Worm (Caenorhabditis elegans): ENCODE results near the gene gba-3.

Gene gba-3

DNA sequence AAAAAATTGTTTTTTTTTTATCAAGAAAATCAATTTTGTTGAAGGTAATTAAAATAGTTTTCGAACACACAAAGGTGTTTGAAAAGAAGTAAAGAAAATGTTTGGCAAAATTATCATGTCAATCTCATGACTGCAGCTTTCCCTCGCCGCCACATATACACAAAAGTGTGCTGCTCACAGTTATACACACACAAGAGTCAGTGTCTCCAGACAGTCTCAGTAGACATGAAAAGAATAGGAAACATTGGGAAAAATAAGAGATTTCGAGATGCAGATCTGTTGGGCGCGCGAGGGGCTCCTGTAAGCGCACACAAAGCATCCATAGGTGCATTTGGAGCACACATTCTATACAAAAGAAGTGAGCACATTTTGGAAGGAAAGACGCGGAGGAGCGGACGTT is 24.8 kb upstream of the gba-3 start:
- TF ChIP-seq nhr-25 (tag; optimal IDR thresholded peaks at IDR 0.05) (no peak), R02D3.7 (tag; optimal IDR thresholded peaks at IDR 0.05) (no peak), F13H6.1 (tag; optimal IDR thresholded peaks at IDR 0.05) (peak; percentile 32), nhr-6 (tag; optimal IDR thresholded peaks at IDR 0.05) (no peak), sma-3 (GFP tag; optimal IDR thresholded peaks at IDR 0.05) (no peak), skn-1 (tag; optimal IDR thresholded peaks at IDR 0.05) (no peak)

DNA sequence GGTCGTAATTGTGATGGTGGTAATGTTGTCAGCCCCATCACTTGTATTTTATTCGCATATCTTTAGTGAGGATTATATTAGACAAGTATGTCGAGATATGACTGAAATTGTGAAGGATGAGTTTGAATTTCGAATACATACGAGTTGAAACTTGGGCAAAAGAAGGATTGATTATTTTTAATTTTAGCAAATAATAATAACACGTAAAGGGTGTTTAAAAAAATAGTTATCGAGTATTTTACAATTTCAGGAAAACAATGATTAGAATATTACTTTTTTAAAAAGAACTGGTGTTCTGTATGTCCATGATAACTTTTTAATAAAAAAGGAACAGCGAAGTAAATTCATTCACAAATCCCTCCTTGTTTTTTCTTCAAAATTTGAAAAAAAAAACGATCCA is 22.7 kb upstream of the gba-3 start, which contains the start of gene F11E6.8:
Gene F11E6.8, minus strand, starts transcription at position 101 of the 400 bp plus-strand sequence.
- TF ChIP-seq ztf-11 (tag; optimal IDR thresholded peaks at IDR 0.05) = no peak
- no peak for TF ChIP-seq nhr-21 (tag; optimal IDR thresholded peaks at IDR 0.05)
- TF ChIP-seq crh-2 (tag; optimal IDR thresholded peaks at IDR 0.05) = no peak
- TF ChIP-seq unc-39 (tag; optimal IDR thresholded peaks at IDR 0.05) = no peak
- no peak for TF ChIP-seq C34F6.9 (tag; optimal IDR thresholded peaks at IDR 0.05)
- no peak for TF ChIP-seq nhr-10 (tag; optimal IDR thresholded peaks at IDR 0.05)
- TF ChIP-seq zag-1 (tag; optimal IDR thresholded peaks at IDR 0.05) = no peak

DNA sequence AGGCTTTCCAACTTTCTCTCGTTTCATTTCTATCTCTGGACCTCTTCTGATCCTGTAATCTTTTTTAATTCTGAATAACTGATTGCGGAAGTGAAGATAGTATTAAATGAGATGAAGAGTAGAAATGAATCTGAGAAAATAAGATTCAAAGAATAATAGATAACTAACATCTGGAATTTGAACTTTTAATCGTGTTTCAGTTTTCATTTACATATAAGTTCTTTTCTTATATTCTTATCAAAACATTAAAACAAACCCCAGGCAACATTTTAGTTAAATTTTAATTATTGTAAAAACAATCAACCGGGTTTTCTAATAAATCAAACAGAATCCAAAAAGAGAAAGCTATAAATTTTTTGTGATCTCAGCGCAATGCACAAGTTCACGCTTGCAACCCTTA is 19.9 kb upstream of the gba-3 start:
- no peak for TF ChIP-seq dmd-4 (tag; optimal IDR thresholded peaks at IDR 0.05)
- TF ChIP-seq zag-1 (tag; optimal IDR thresholded peaks at IDR 0.05) = no peak
- TF ChIP-seq ZK546.5 (tag; optimal IDR thresholded peaks at IDR 0.05) = no peak
- TF ChIP-seq fos-1 (tag; optimal IDR thresholded peaks at IDR 0.05) = no peak
- no peak for TF ChIP-seq mbf-1 (tag; optimal IDR thresholded peaks at IDR 0.05)
- no peak for TF ChIP-seq Y55F3AM.14 (GFP tag; optimal IDR thresholded peaks at IDR 0.05)
- no peak for TF ChIP-seq nhr-11 (tag; optimal IDR thresholded peaks at IDR 0.05)
- TF ChIP-seq nhr-129 (tag; optimal IDR thresholded peaks at IDR 0.05) = no peak
- TF ChIP-seq ztf-11 (tag; optimal IDR thresholded peaks at IDR 0.05) = no peak
- no peak for TF ChIP-seq mdl-1 (tag; optimal IDR thresholded peaks at IDR 0.05)

DNA sequence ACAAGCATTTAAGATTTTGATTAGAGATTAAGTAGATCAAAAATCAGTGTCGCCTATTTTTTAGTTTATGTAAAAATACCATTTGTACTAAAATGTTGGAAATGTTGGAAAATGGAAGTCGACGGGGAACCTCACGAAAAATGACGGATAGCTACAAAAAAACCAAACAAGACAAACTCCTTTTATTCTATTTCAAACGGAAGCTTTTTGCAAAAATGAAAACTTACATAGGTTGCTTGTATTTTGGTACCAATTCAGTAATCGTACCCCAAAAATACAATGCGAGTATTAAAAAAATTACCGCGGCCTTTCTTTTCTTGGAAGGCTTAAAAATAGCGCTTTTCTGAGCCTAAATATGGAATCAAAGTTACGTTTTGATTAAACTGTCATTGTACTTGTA is 19.1 kb upstream of the gba-3 start:
- TF ChIP-seq sem-4 (tag; optimal IDR thresholded peaks at IDR 0.05) = no peak
- no peak for TF ChIP-seq nhr-10 (tag; optimal IDR thresholded peaks at IDR 0.05)
- no peak for TF ChIP-seq mbf-1 (tag; optimal IDR thresholded peaks at IDR 0.05)
- no peak for TF ChIP-seq peb-1 (tag; optimal IDR thresholded peaks at IDR 0.05)

DNA sequence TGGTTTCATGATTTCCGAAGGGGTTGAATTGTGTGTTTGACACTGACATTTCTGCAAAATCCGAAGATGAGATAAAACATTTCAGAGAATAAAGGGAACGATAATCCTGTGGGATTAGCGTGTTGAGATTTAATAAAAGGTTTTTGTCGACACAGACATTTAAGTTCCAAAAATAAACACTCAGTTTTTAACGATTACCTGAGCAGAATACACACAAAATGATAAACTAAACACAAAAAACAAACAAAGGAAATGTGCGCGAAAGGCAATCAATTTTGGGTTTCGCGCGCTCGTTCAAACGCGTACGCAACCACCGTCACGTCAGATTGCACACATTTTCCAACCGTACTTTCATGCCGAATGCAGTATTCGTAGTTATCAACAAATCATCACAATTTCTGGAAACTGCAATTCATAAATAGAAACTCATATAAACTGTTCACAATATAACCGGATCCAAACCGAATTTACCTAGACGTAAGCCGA is 11.9 kb upstream of the gba-3 start, which contains the start of gene rif-1.1:
Gene rif-1.1, minus strand, starts transcription at position 51 of the 486 bp plus-strand sequence.
- TF ChIP-seq skn-1 (tag; optimal IDR thresholded peaks at IDR 0.05) (no peak), dmd-4 (tag; optimal IDR thresholded peaks at IDR 0.05) (no peak), lin-39 (tag; optimal IDR thresholded peaks at IDR 0.05) (no peak), ceh-82 (tag; optimal IDR thresholded peaks at IDR 0.05) (no peak), alr-1 (tag; optimal IDR thresholded peaks at IDR 0.05) (no peak), elt-3 (tag; optimal IDR thresholded peaks at IDR 0.05) (no peak), nhr-237 (tag; optimal IDR thresholded peaks at IDR 0.05) (no peak), unc-62 (GFP tag; optimal IDR thresholded peaks at IDR 0.05) (no peak), unc-39 (tag; optimal IDR thresholded peaks at IDR 0.05) (no peak), ztf-11 (tag; optimal IDR thresholded peaks at IDR 0.05) (no peak), nhr-77 (tag; optimal IDR thresholded peaks at IDR 0.05) (no peak), Y55F3AM.14 (GFP tag; optimal IDR thresholded peaks at IDR 0.05) (no peak), snpc-4 (tag; optimal IDR thresholded peaks at IDR 0.05) (no peak), egl-27 (tag; optimal IDR thresholded peaks at IDR 0.05) (no peak), aly-2 (tag; optimal IDR thresholded peaks at IDR 0.05) (no peak), ama-1 (optimal IDR thresholded peaks at IDR 0.05) (no peak), ztf-1 (GFP tag; conservative IDR thresholded peaks at IDR 0.05) (no peak), C34F6.9 (tag; optimal IDR thresholded peaks at IDR 0.05) (peak; percentile 19), nhr-6 (tag; optimal IDR thresholded peaks at IDR 0.05) (no peak), ZK546.5 (tag; optimal IDR thresholded peaks at IDR 0.05) (no peak), nhr-12 (tag; optimal IDR thresholded peaks at IDR 0.05) (no peak), sem-4 (tag; optimal IDR thresholded peaks at IDR 0.05) (no peak), R02D3.7 (tag; optimal IDR thresholded peaks at IDR 0.05) (no peak), nhr-10 (tag; optimal IDR thresholded peaks at IDR 0.05) (no peak), mab-5 (tag; optimal IDR thresholded peaks at IDR 0.05) (no peak), nhr-11 (tag; optimal IDR thresholded peaks at IDR 0.05) (no peak), crh-2 (tag; optimal IDR thresholded peaks at IDR 0.05) (no peak), nhr-129 (tag; optimal IDR thresholded peaks at IDR 0.05) (peak; percentile 49), sma-9 (GFP tag; optimal IDR thresholded peaks at IDR 0.05) (no peak), sma-9 (tag; optimal IDR thresholded peaks at IDR 0.05) (no peak), nhr-21 (tag; optimal IDR thresholded peaks at IDR 0.05) (no peak), mdl-1 (tag; optimal IDR thresholded peaks at IDR 0.05) (no peak), peb-1 (tag; optimal IDR thresholded peaks at IDR 0.05) (no peak), ztf-4 (tag; optimal IDR thresholded peaks at IDR 0.05) (no peak), lin-11 (tag; optimal IDR thresholded peaks at IDR 0.05) (no peak), unc-55 (GFP tag; optimal IDR thresholded peaks at IDR 0.05) (peak; percentile 72), sma-3 (GFP tag; optimal IDR thresholded peaks at IDR 0.05) (peak; percentile 2), mbf-1 (tag; optimal IDR thresholded peaks at IDR 0.05) (no peak), F13H6.1 (tag; optimal IDR thresholded peaks at IDR 0.05) (no peak), fos-1 (tag; optimal IDR thresholded peaks at IDR 0.05) (no peak), blmp-1 (tag; optimal IDR thresholded peaks at IDR 0.05; ENCODE audit: insufficient read depth) (no peak), lin-13 (GFP tag; optimal IDR thresholded peaks at IDR 0.05) (peak; percentile 23)

Measured in whole organism, L2 larva.